Worm (Caenorhabditis elegans) whole organism, young adult: ENCODE results near the gene ZK1073.2.
A peak's percentile ranks its signal among the peaks of the same experiment; 100 is the strongest.

ENCODE experiments used
- C06A6.2 ChIP-seq: fragments of 200-800 bp; sonication (Bioruptor generic); conservative IDR thresholded peaks from 2 replicates; pipeline ENCODE4 v1.3.6; 2022; ENCODE audit warnings: missing genetic modification characterization, missing compliant biosample characterization
- D2030.7 ChIP-seq: fragments of 200-800 bp; sonication (Bioruptor generic); IDR thresholded peaks from 2 replicates; pipeline ENCODE4 v1.3.6; 2022; ENCODE audit warnings: missing genetic modification reagents, missing genetic modification characterization, missing compliant biosample characterization
- F37B4.10 ChIP-seq: fragments of 200-800 bp; sonication (Bioruptor generic); IDR thresholded peaks from 2 replicates; pipeline ENCODE4 v1.3.6; 2022; ENCODE audit warnings: missing genetic modification characterization, missing compliant biosample characterization
- F39B2.1 ChIP-seq: fragments of 200-800 bp; sonication (Bioruptor generic); IDR thresholded peaks from 2 replicates; pipeline ENCODE4 v1.3.6; 2022; ENCODE audit warnings: missing genetic modification reagents, missing genetic modification characterization, missing compliant biosample characterization
- F55B11.4 ChIP-seq: sonication (generic microtip); optimal IDR thresholded peaks from 2 replicates; lab custom pipeline; 2016; ENCODE audit warnings: missing compliant biosample characterization, missing genetic modification characterization, borderline replicate concordance; ENCODE audit not compliant: insufficient read depth
- F57C9.4 ChIP-seq: sonication (generic microtip); optimal IDR thresholded peaks from 2 replicates; lab custom pipeline; 2017; ENCODE audit warnings: mild to moderate bottlenecking, missing genetic modification characterization, missing compliant biosample characterization
- K12H6.12 ChIP-seq: fragments of 200-800 bp; sonication (Bioruptor generic); optimal IDR thresholded peaks from 2 replicates; lab custom pipeline; 2018; ENCODE audit warnings: mild to moderate bottlenecking, missing genetic modification characterization, missing compliant biosample characterization
- T07F8.4 ChIP-seq: sonication (generic microtip); optimal IDR thresholded peaks from 2 replicates; lab custom pipeline; 2016; ENCODE audit warnings: mild to moderate bottlenecking, missing genetic modification characterization, moderate library complexity, missing compliant biosample characterization
- T26A5.8 ChIP-seq: sonication (generic microtip); optimal IDR thresholded peaks from 2 replicates; lab custom pipeline; 2016; ENCODE audit warnings: missing genetic modification characterization, missing compliant biosample characterization
- Y53F4B.3 ChIP-seq: fragments of 200-800 bp; sonication (Bioruptor generic); IDR thresholded peaks from 2 replicates; pipeline ENCODE4 v1.3.6; 2022; ENCODE audit warnings: missing genetic modification reagents, missing genetic modification characterization, missing compliant biosample characterization
- Y95B8A.8 ChIP-seq: fragments of 200-800 bp; sonication (Bioruptor generic); IDR thresholded peaks from 2 replicates; pipeline ENCODE4 v1.3.6; 2022; ENCODE audit warnings: missing genetic modification reagents, missing genetic modification characterization, missing compliant biosample characterization
- aptf-3 ChIP-seq: fragments of 200-800 bp; sonication (Bioruptor generic); IDR thresholded peaks from 2 replicates; pipeline ENCODE4 v1.3.6; 2022; ENCODE audit warnings: missing genetic modification characterization, missing compliant biosample characterization
- atf-7 ChIP-seq: sonication (generic microtip); optimal IDR thresholded peaks from 2 replicates; lab custom pipeline; 2017; ENCODE audit warnings: mild to moderate bottlenecking, missing genetic modification characterization, missing compliant biosample characterization
- athp-1 ChIP-seq: sonication (generic microtip); optimal IDR thresholded peaks from 2 replicates; lab custom pipeline; 2017; ENCODE audit warnings: mild to moderate bottlenecking, missing genetic modification characterization, missing compliant biosample characterization
- attf-5 ChIP-seq: fragments of 200-800 bp; sonication (Bioruptor generic); optimal IDR thresholded peaks from 2 replicates; lab custom pipeline; 2018; ENCODE audit warnings: mild to moderate bottlenecking, missing genetic modification characterization, missing compliant biosample characterization
- ceh-27 ChIP-seq: fragments of 200-800 bp; sonication (Bioruptor generic); optimal IDR thresholded peaks from 2 replicates; lab custom pipeline; 2018; ENCODE audit warnings: mild to moderate bottlenecking, missing genetic modification characterization, moderate library complexity, missing compliant biosample characterization
- ceh-91 ChIP-seq: fragments of 200-800 bp; sonication (Bioruptor generic); IDR thresholded peaks from 2 replicates; pipeline ENCODE4 v1.3.6; 2022; ENCODE audit warnings: missing genetic modification reagents, missing genetic modification characterization, missing compliant biosample characterization
- efl-1 ChIP-seq: fragments of 150-350 bp; optimal IDR thresholded peaks from 2 replicates; lab custom pipeline; 2014; ENCODE audit warnings: missing biosample characterization, missing genetic modification reagents, missing genetic modification characterization
- egl-18 ChIP-seq: fragments of 200-800 bp; sonication (Bioruptor generic); IDR thresholded peaks from 2 replicates; pipeline ENCODE4 v1.3.6; 2022; ENCODE audit warnings: missing genetic modification reagents, missing genetic modification characterization, missing compliant biosample characterization
- egl-44 ChIP-seq: fragments of 200-800 bp; sonication (Bioruptor generic); IDR thresholded peaks from 2 replicates; pipeline ENCODE4 v1.3.6; 2022; ENCODE audit warnings: missing genetic modification reagents, missing genetic modification characterization, missing compliant biosample characterization
- egrh-3 ChIP-seq: fragments of 200-800 bp; sonication (Bioruptor generic); IDR thresholded peaks from 2 replicates; pipeline ENCODE4 v1.3.6; 2022; ENCODE audit warnings: missing genetic modification reagents, missing genetic modification characterization, missing compliant biosample characterization
- hsf-1 ChIP-seq: fragments of 200-800 bp; sonication (Bioruptor generic); IDR thresholded peaks from 2 replicates; pipeline ENCODE4 v1.3.6; 2022; ENCODE audit warnings: missing genetic modification reagents, missing genetic modification characterization, missing compliant biosample characterization
- let-526 ChIP-seq: fragments of 200-800 bp; sonication (Bioruptor generic); IDR thresholded peaks from 2 replicates; pipeline ENCODE4 v1.3.6; 2022; ENCODE audit warnings: missing genetic modification reagents, missing genetic modification characterization, missing compliant biosample characterization
- let-607 ChIP-seq, 2 experiments: fragments of 200-800 bp in 1 of 2; sonication (Bioruptor generic) in 1 of 2; sonication (generic microtip) in 1 of 2; optimal IDR thresholded peaks; 2 replicates each; lab custom pipeline; 2016 to 2018; ENCODE audit warnings: mild to moderate bottlenecking in 2 of 2, missing compliant biosample characterization in 2 of 2, missing genetic modification characterization in 2 of 2, moderate library complexity in 2 of 2, missing genotype in 1 of 2
- lin-54 ChIP-seq: fragments of 200-800 bp; sonication (Bioruptor generic); optimal IDR thresholded peaks from 2 replicates; lab custom pipeline; 2018; ENCODE audit warnings: mild to moderate bottlenecking, missing genetic modification characterization, missing compliant biosample characterization
- lsl-1 ChIP-seq: fragments of 200-800 bp; sonication (Bioruptor generic); optimal IDR thresholded peaks from 2 replicates; lab custom pipeline; 2018; ENCODE audit warnings: mild to moderate bottlenecking, missing genetic modification characterization, moderate library complexity, missing compliant biosample characterization
- lsy-27 ChIP-seq: sonication (generic microtip); optimal IDR thresholded peaks from 2 replicates; lab custom pipeline; 2017; ENCODE audit warnings: missing genetic modification characterization, mild to moderate bottlenecking, missing compliant biosample characterization, antibody characterized with exemption, missing genotype, borderline replicate concordance; ENCODE audit not compliant: insufficient read depth
- madf-3 ChIP-seq: fragments of 200-800 bp; sonication (Bioruptor generic); IDR thresholded peaks from 2 replicates; pipeline ENCODE4 v1.3.6; 2022; ENCODE audit warnings: missing genetic modification reagents, missing genetic modification characterization, missing compliant biosample characterization
- madf-8 ChIP-seq: fragments of 200-800 bp; sonication (Bioruptor generic); conservative IDR thresholded peaks from 2 replicates; pipeline ENCODE4 v1.3.6; 2022; ENCODE audit warnings: missing genetic modification reagents, missing genetic modification characterization, missing compliant biosample characterization
- mxl-1 ChIP-seq: sonication (generic microtip); optimal IDR thresholded peaks from 2 replicates; lab custom pipeline; 2016; ENCODE audit warnings: missing genetic modification characterization, missing compliant biosample characterization
- nfya-1 ChIP-seq: sonication (generic microtip); optimal IDR thresholded peaks from 2 replicates; lab custom pipeline; 2017; ENCODE audit warnings: antibody characterized with exemption, missing compliant biosample characterization, missing genetic modification characterization, borderline replicate concordance; ENCODE audit not compliant: insufficient read depth
- nhr-179 ChIP-seq: sonication (generic microtip); optimal IDR thresholded peaks from 2 replicates; lab custom pipeline; 2016; ENCODE audit warnings: mild to moderate bottlenecking, missing genetic modification characterization, missing compliant biosample characterization
- nhr-27 ChIP-seq: fragments of 200-800 bp; sonication (Bioruptor generic); optimal IDR thresholded peaks from 2 replicates; lab custom pipeline; 2018; ENCODE audit warnings: mild to moderate bottlenecking, missing genetic modification characterization, moderate library complexity, missing compliant biosample characterization
- rcor-1 ChIP-seq: fragments of 200-800 bp; sonication (Bioruptor generic); IDR thresholded peaks from 2 replicates; pipeline ENCODE4 v1.3.6; 2022; ENCODE audit warnings: missing genetic modification reagents, missing genetic modification characterization, missing compliant biosample characterization
- snpc-4 ChIP-seq, 5 experiments: fragments of 150-350 bp in 1 of 5; sonication (generic microtip) in 4 of 5; optimal IDR thresholded peaks; 2 replicates each; lab custom pipeline; 2014 to 2018; ENCODE audit warnings: missing genetic modification characterization in 5 of 5, missing biosample characterization in 3 of 5, antibody characterized with exemption in 2 of 5, mild to moderate bottlenecking in 2 of 5, missing compliant biosample characterization in 2 of 5, missing genotype in 2 of 5, moderate library complexity in 2 of 5, missing genetic modification reagents in 1 of 5
- sptf-2 ChIP-seq: fragments of 200-800 bp; sonication (Bioruptor generic); optimal IDR thresholded peaks from 2 replicates; lab custom pipeline; 2018; ENCODE audit warnings: mild to moderate bottlenecking, missing genetic modification characterization, missing compliant biosample characterization
- tbp1 ChIP-seq: fragments of 200-800 bp; sonication (Bioruptor generic); optimal IDR thresholded peaks from 2 replicates; lab custom pipeline; 2018; ENCODE audit warnings: mild to moderate bottlenecking, missing genetic modification characterization, missing compliant biosample characterization
- unc-62 ChIP-seq: fragments of 150-350 bp; optimal IDR thresholded peaks from 2 replicates; lab custom pipeline; 2014; ENCODE audit warnings: missing biosample characterization, missing genetic modification reagents, missing genetic modification characterization
- xnd-1 ChIP-seq: sonication (generic microtip); optimal IDR thresholded peaks from 2 replicates; lab custom pipeline; 2016; ENCODE audit warnings: missing genotype, missing genetic modification reagents, missing genetic modification characterization, missing compliant biosample characterization
- ztf-18 ChIP-seq: sonication (generic microtip); optimal IDR thresholded peaks from 2 replicates; lab custom pipeline; 2016; ENCODE audit warnings: missing genotype, mild to moderate bottlenecking, missing genetic modification characterization, missing compliant biosample characterization
- ztf-26 ChIP-seq: sonication (generic microtip); optimal IDR thresholded peaks from 2 replicates; lab custom pipeline; 2017; ENCODE audit warnings: missing genetic modification characterization, missing compliant biosample characterization
- ztf-28 ChIP-seq: fragments of 200-800 bp; sonication (Bioruptor generic); IDR thresholded peaks from 2 replicates; pipeline ENCODE4 v1.3.6; 2022; ENCODE audit warnings: missing genetic modification reagents, missing genetic modification characterization, missing compliant biosample characterization
- ztf-3 ChIP-seq: fragments of 200-800 bp; sonication (Bioruptor generic); optimal IDR thresholded peaks from 2 replicates; lab custom pipeline; 2018; ENCODE audit warnings: mild to moderate bottlenecking, missing genetic modification characterization, missing compliant biosample characterization
- ztf-6 ChIP-seq: fragments of 200-800 bp; sonication (Bioruptor generic); IDR thresholded peaks from 2 replicates; pipeline ENCODE4 v1.3.6; 2022; ENCODE audit warnings: missing genetic modification reagents, missing genetic modification characterization, missing compliant biosample characterization

The ZK1073.2 gene

DNA sequence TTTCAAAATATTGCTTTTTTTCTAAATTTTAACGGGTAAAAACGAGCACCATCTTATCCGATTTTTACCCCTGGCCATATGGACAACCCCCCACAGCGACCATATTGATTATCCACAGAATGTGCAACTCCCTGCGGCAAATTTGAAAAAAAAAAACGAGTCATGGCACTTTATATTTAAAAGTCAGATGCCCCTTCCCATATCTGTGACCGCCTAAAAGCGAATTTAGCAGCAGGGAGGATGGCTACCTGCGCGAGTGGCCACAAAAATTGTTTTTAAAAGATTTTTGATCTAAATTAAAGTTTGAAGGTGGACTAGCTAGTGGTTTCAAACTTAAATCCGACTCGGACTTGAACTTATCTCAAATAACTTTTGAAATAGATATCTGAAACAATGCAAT is 47.1 kb upstream of the ZK1073.2 start (continued):
- TF ChIP-seq nhr-27 (tag; lab: Kevin White, UChicago) (peak; percentile 77), attf-5 (peak; percentile 28), snpc-4 (GFP tag; optimal IDR thresholded peaks at IDR 0.05; lab: Kevin White, UChicago) (peak; percentile 59), snpc-4 (tag; optimal IDR thresholded peaks at IDR 0.05; lab: Kevin White, UChicago) (peak in 3 of 4 experiments; percentile 82 to 90 (median 89)), egrh-3 (GFP tag; lab: Robert Waterston, UW) (peak; percentile 58), tbp1 (GFP tag; lab: Kevin White, UChicago) (peak; percentile 78), F57C9.4 (tag; lab: Kevin White, UChicago) (peak; percentile 39), ceh-27 (peak; percentile 95), F39B2.1 (GFP tag; lab: Robert Waterston, UW) (no peak), lsl-1 (GFP tag; lab: Kevin White, UChicago) (no peak), nfya-1 (tag; lab: Kevin White, UChicago) (no peak), lin-54 (GFP tag; lab: Kevin White, UChicago) (peak; percentile 93), hsf-1 (GFP tag; lab: Robert Waterston, UW) (0 out of 2 replicates have a peak, but pooled peaks have one; percentile 31), Y95B8A.8 (GFP tag; lab: Robert Waterston, UW) (peak; percentile 40; the same call in 1 of the 2 replicates), aptf-3 (GFP tag; lab: Robert Waterston, UW) (no peak), nhr-179 (tag; lab: Kevin White, UChicago) (peak; percentile 9), ztf-26 (tag; lab: Kevin White, UChicago) (peak; percentile 99), efl-1 (GFP tag; lab: Kevin White, UChicago) (no peak), ztf-3 (GFP tag; lab: Kevin White, UChicago) (peak; percentile 90), egl-44 (no peak; the same call in none of the 2 replicates), D2030.7 (GFP tag; lab: Robert Waterston, UW) (no peak), athp-1 (tag; lab: Kevin White, UChicago) (peak; percentile 56), ceh-91 (GFP tag; lab: Robert Waterston, UW) (no peak), T07F8.4 (tag; lab: Kevin White, UChicago) (peak; percentile 95), C06A6.2 (peak; percentile 96), egl-18 (GFP tag; lab: Robert Waterston, UW) (peak; percentile 95), xnd-1 (tag; lab: Kevin White, UChicago) (no peak), madf-3 (GFP tag; lab: Robert Waterston, UW) (peak; percentile 74; the same call in 1 of the 2 replicates), sptf-2 (GFP tag; lab: Kevin White, UChicago) (no peak), T26A5.8 (tag; lab: Kevin White, UChicago) (no peak), lsy-27 (tag; lab: Kevin White, UChicago) (peak; percentile 0), atf-7 (tag; lab: Kevin White, UChicago) (peak; percentile 97), ztf-18 (peak; percentile 68), let-526 (peak; percentile 80; the same call in 1 of the 2 replicates), unc-62 (GFP tag; lab: Kevin White, UChicago) (no peak), madf-8 (GFP tag; lab: Robert Waterston, UW) (no peak), ztf-28 (no peak), let-607 (tag; optimal IDR thresholded peaks at IDR 0.05; lab: Kevin White, UChicago) (peak; percentile 59 to 93), rcor-1 (GFP tag; lab: Robert Waterston, UW) (peak; percentile 97), F37B4.10 (GFP tag; lab: Robert Waterston, UW) (0 out of 2 replicates have a peak, but pooled peaks have one; percentile 8), Y53F4B.3 (GFP tag; lab: Robert Waterston, UW) (no peak), mxl-1 (tag; lab: Kevin White, UChicago) (peak; percentile 22), ztf-6 (GFP tag; lab: Robert Waterston, UW) (peak; percentile 93), F55B11.4 (no peak), K12H6.12 (tag; lab: Kevin White, UChicago) (peak; percentile 94)
